Worm (Caenorhabditis elegans) whole organism, young adult: ENCODE data around the gene T21E8.4.

Experiments used
- B0336.3 ChIP-seq: fragments of 200-800 bp; sonication (Bioruptor generic); IDR thresholded peaks from 2 replicates; pipeline ENCODE4 v1.3.6; 2022; ENCODE audit warnings: missing genetic modification characterization, missing compliant biosample characterization
- Y53G8AR.9 ChIP-seq: fragments of 200-800 bp; sonication (Bioruptor generic); conservative IDR thresholded peaks from 2 replicates; pipeline ENCODE4 v1.3.6; 2022; ENCODE audit warnings: missing genetic modification reagents, missing genetic modification characterization, missing compliant biosample characterization
- Y67H2A.10 ChIP-seq: fragments of 200-800 bp; sonication (Bioruptor generic); conservative IDR thresholded peaks from 2 replicates; pipeline ENCODE4 v1.3.6; 2022; ENCODE audit warnings: missing genetic modification reagents, missing genetic modification characterization, missing compliant biosample characterization
- him-1 ChIP-seq: sonication (generic microtip); optimal IDR thresholded peaks from 2 replicates; lab custom pipeline; 2016; ENCODE audit warnings: missing genotype, missing genetic modification reagents, missing genetic modification characterization, missing compliant biosample characterization
- hrde-1 ChIP-seq: sonication (generic microtip); optimal IDR thresholded peaks from 2 replicates; lab custom pipeline; 2016; ENCODE audit warnings: missing genetic modification characterization, mild to moderate bottlenecking, missing compliant biosample characterization, moderate library complexity, missing genotype, missing genetic modification reagents, borderline replicate concordance
- lin-26 ChIP-seq: fragments of 200-800 bp; sonication (Bioruptor generic); IDR thresholded peaks from 2 replicates; pipeline ENCODE4 v1.3.6; 2022; ENCODE audit warnings: missing genetic modification reagents, missing genetic modification characterization, missing compliant biosample characterization
- lin-35 ChIP-seq, 3 experiments: fragments of 150-350 bp in 2 of 3; sonication (generic microtip) in 1 of 3; optimal IDR thresholded peaks; 2 replicates each; lab custom pipeline; 2014 to 2018; ENCODE audit warnings: missing biosample characterization in 3 of 3, missing genetic modification characterization in 3 of 3, missing genetic modification reagents in 3 of 3
- nfya-1 ChIP-seq: sonication (generic microtip); optimal IDR thresholded peaks from 2 replicates; lab custom pipeline; 2017; ENCODE audit warnings: antibody characterized with exemption, missing compliant biosample characterization, missing genetic modification characterization, borderline replicate concordance; ENCODE audit not compliant: insufficient read depth
- nhr-120 ChIP-seq: fragments of 200-800 bp; sonication (Bioruptor generic); IDR thresholded peaks from 2 replicates; pipeline ENCODE4 v1.3.6; 2022; ENCODE audit warnings: missing genetic modification characterization, missing compliant biosample characterization
- nhr-90 ChIP-seq: sonication (generic microtip); optimal IDR thresholded peaks from 2 replicates; lab custom pipeline; 2016; ENCODE audit warnings: missing genotype, mild to moderate bottlenecking, missing genetic modification characterization, missing compliant biosample characterization
- repo-1 ChIP-seq: sonication (generic microtip); optimal IDR thresholded peaks from 2 replicates; lab custom pipeline; 2017; ENCODE audit warnings: mild to moderate bottlenecking, missing genetic modification characterization, missing compliant biosample characterization
- snpc-4 ChIP-seq, 5 experiments: fragments of 150-350 bp in 1 of 5; sonication (generic microtip) in 4 of 5; optimal IDR thresholded peaks; 2 replicates each; lab custom pipeline; 2014 to 2018; ENCODE audit warnings: missing genetic modification characterization in 5 of 5, missing biosample characterization in 3 of 5, antibody characterized with exemption in 2 of 5, mild to moderate bottlenecking in 2 of 5, missing compliant biosample characterization in 2 of 5, missing genotype in 2 of 5, moderate library complexity in 2 of 5, missing genetic modification reagents in 1 of 5
- unc-62 ChIP-seq: fragments of 150-350 bp; optimal IDR thresholded peaks from 2 replicates; lab custom pipeline; 2014; ENCODE audit warnings: missing biosample characterization, missing genetic modification reagents, missing genetic modification characterization
- ztf-22 ChIP-seq: fragments of 200-800 bp; sonication (Bioruptor generic); optimal IDR thresholded peaks from 2 replicates; lab custom pipeline; 2018; ENCODE audit warnings: mild to moderate bottlenecking, missing genetic modification characterization, moderate library complexity, missing compliant biosample characterization

ce11 chrX:10861673-10862072 lies 18.9 kb upstream of the T21E8.4 start:
- TF ChIP-seq lin-35 (GFP tag; optimal IDR thresholded peaks at IDR 0.05; lab: Kevin White, UChicago) (no peak), nfya-1 (tag; lab: Kevin White, UChicago) (no peak), unc-62 (GFP tag; lab: Kevin White, UChicago) (no peak), B0336.3 (GFP tag; lab: Robert Waterston, UW) (no peak), repo-1 (tag; lab: Kevin White, UChicago) (no peak), nhr-120 (GFP tag; lab: Robert Waterston, UW) (no peak), ztf-22 (no peak), Y67H2A.10 (GFP tag; lab: Robert Waterston, UW) (no peak), him-1 (tag; lab: Kevin White, UChicago) (no peak), snpc-4 (GFP tag; optimal IDR thresholded peaks at IDR 0.05; lab: Kevin White, UChicago) (no peak), snpc-4 (tag; optimal IDR thresholded peaks at IDR 0.05; lab: Kevin White, UChicago) (no peak), hrde-1 (no peak), lin-26 (no peak), nhr-90 (tag; lab: Kevin White, UChicago) (no peak), Y53G8AR.9 (GFP tag; lab: Robert Waterston, UW) (no peak)
